Worm (Caenorhabditis elegans) whole organism, early embryonic: ENCODE results near the gene C50E3.11.

Source experiments
- B0310.2 ChIP-seq: sonication (generic microtip); optimal IDR thresholded peaks from 2 replicates; lab custom pipeline; 2016; ENCODE audit warnings: mild to moderate bottlenecking, missing genetic modification characterization, missing compliant biosample characterization
- F13C5.2 ChIP-seq: sonication (generic microtip); optimal IDR thresholded peaks from 2 replicates; lab custom pipeline; 2017; ENCODE audit warnings: mild to moderate bottlenecking, missing genetic modification characterization, inconsistent platforms, missing compliant biosample characterization
- aly-1 ChIP-seq: sonication (generic microtip); optimal IDR thresholded peaks from 2 replicates; lab custom pipeline; 2016; ENCODE audit warnings: missing genetic modification characterization, missing compliant biosample characterization
- ama-1 ChIP-seq: fragments of 150-350 bp; optimal IDR thresholded peaks from 2 replicates; lab custom pipeline; 2014
- ceh-13 ChIP-seq: fragments of 200-800 bp; sonication (Bioruptor generic); optimal IDR thresholded peaks from 2 replicates; lab custom pipeline; 2018; ENCODE audit warnings: mild to moderate bottlenecking, missing genetic modification characterization, missing compliant biosample characterization
- ceh-36 ChIP-seq: sonication (generic microtip); optimal IDR thresholded peaks from 2 replicates; lab custom pipeline; 2016; ENCODE audit warnings: missing genetic modification characterization, inconsistent platforms, missing compliant biosample characterization
- flt-1 ChIP-seq: fragments of 200-800 bp; sonication (Bioruptor generic); IDR thresholded peaks from 2 replicates; pipeline ENCODE4 v1.3.6; 2022; ENCODE audit warnings: missing genetic modification characterization, missing compliant biosample characterization
- hmg-4 ChIP-seq: fragments of 200-800 bp; sonication (Bioruptor generic); optimal IDR thresholded peaks from 2 replicates; lab custom pipeline; 2018; ENCODE audit warnings: mild to moderate bottlenecking, missing genetic modification characterization, missing compliant biosample characterization
- hnd-1 ChIP-seq: sonication (generic microtip); optimal IDR thresholded peaks from 2 replicates; lab custom pipeline; 2016; ENCODE audit warnings: missing genetic modification characterization, missing compliant biosample characterization
- pes-1 ChIP-seq: fragments of 200-800 bp; sonication (Bioruptor generic); IDR thresholded peaks from 2 replicates; pipeline ENCODE4 v1.3.6; 2022; ENCODE audit warnings: missing genetic modification reagents, missing genetic modification characterization, missing compliant biosample characterization
- scrt-1 ChIP-seq: fragments of 200-800 bp; sonication (Bioruptor generic); IDR thresholded peaks from 2 replicates; pipeline ENCODE4 v1.3.6; 2022; ENCODE audit warnings: missing genetic modification characterization, missing compliant biosample characterization
- sea-1 ChIP-seq: fragments of 200-800 bp; sonication (Bioruptor generic); conservative IDR thresholded peaks from 2 replicates; pipeline ENCODE4 v1.3.6; 2022; ENCODE audit warnings: missing genetic modification characterization, missing compliant biosample characterization

DNA sequence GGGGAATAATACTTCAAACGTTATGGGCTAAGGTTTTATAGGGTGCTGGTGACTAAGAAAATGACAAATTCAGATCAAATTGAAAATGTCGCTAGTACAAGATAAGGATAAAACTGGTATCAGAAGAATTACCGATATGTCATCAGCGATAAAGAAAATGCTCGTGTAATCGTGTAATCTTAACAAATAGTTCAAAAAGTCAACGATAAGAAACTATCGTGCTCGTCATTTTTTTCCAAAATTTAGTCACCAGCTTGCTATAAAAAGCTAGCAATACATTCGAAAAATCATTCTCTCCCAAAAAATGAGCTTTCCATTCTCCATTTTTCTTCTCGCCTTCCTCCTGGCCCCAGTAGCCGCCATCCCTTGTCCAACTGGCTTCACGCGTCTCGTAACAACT lies 34.5 kb upstream of the C50E3.11 start, which contains the start of gene clec-45:
- TF ChIP-seq pes-1 (GFP tag; lab: Robert Waterston, UW), result no peak
- TF ChIP-seq F13C5.2 (tag; lab: Kevin White, UChicago), result no peak
- no peak for TF ChIP-seq sea-1 (GFP tag; lab: Robert Waterston, UW)
- TF ChIP-seq ama-1 (lab: Kevin White, UChicago), result no peak
- no peak for TF ChIP-seq aly-1 (tag; lab: Kevin White, UChicago)
- TF ChIP-seq B0310.2, result no peak
- TF ChIP-seq hmg-4 (GFP tag; lab: Kevin White, UChicago), result no peak
- no peak for TF ChIP-seq ceh-36 (tag; lab: Kevin White, UChicago)
- no peak for TF ChIP-seq scrt-1 (GFP tag; lab: Robert Waterston, UW)
- TF ChIP-seq hnd-1 (tag; lab: Kevin White, UChicago), result no peak
- TF ChIP-seq flt-1 (GFP tag; lab: Robert Waterston, UW), result no peak
- no peak for TF ChIP-seq ceh-13 (GFP tag; lab: Kevin White, UChicago)
